Fruit fly (Drosophila melanogaster) whole organism, pupa: ENCODE data around the gene Pc.

Experiments
- CG10348 ChIP-seq: fragments of 200-800 bp; sonication (Bioruptor generic); IDR thresholded peaks from 2 replicates; pipeline ENCODE4 v1.3.6; 2022; ENCODE audit warnings: missing biosample characterization, missing genetic modification characterization
- CG12605 ChIP-seq: fragments of 200-800 bp; sonication (Bioruptor generic); IDR thresholded peaks from 2 replicates; pipeline ENCODE4 v1.3.6; 2022; ENCODE audit warnings: missing biosample characterization, missing genetic modification characterization
- CG13204 ChIP-seq: fragments of 200-800 bp; sonication (Bioruptor generic); optimal IDR thresholded peaks from 2 replicates; lab custom pipeline; 2018; ENCODE audit warnings: missing biosample characterization, mild to moderate bottlenecking, missing genetic modification characterization, moderate library complexity
- CG14655 ChIP-seq: fragments of 200-800 bp; sonication (Bioruptor generic); optimal IDR thresholded peaks from 3 replicates; lab custom pipeline; 2017; ENCODE audit warnings: mild to moderate bottlenecking, missing biosample characterization, missing genetic modification reagents, missing genetic modification characterization
- CG15710 ChIP-seq: fragments of 200-800 bp; sonication (Bioruptor generic); optimal IDR thresholded peaks from 2 replicates; lab custom pipeline; 2018; ENCODE audit warnings: missing biosample characterization, mild to moderate bottlenecking, missing genetic modification characterization, moderate library complexity
- CG17806 ChIP-seq: fragments of 200-800 bp; sonication (Bioruptor generic); optimal IDR thresholded peaks from 2 replicates; lab custom pipeline; 2018; ENCODE audit warnings: missing biosample characterization, mild to moderate bottlenecking, missing genetic modification characterization, moderate library complexity
- CG32121 ChIP-seq: fragments of 200-800 bp; sonication (Bioruptor generic); IDR thresholded peaks from 2 replicates; pipeline ENCODE4 v1.3.6; 2022; ENCODE audit warnings: missing biosample characterization, missing genetic modification characterization
- CG34367 ChIP-seq: fragments of 200-800 bp; sonication (Bioruptor generic); optimal IDR thresholded peaks from 2 replicates; lab custom pipeline; 2018; ENCODE audit warnings: missing biosample characterization, mild to moderate bottlenecking, missing genetic modification characterization
- CG4496 ChIP-seq: fragments of 200-800 bp; sonication (Bioruptor generic); IDR thresholded peaks from 3 replicates; pipeline ENCODE4 v1.3.6; 2022; ENCODE audit warnings: missing biosample characterization, missing genetic modification characterization
- CG8159 ChIP-seq: fragments of 200-800 bp; sonication (Bioruptor generic); optimal IDR thresholded peaks from 3 replicates; lab custom pipeline; 2018; ENCODE audit warnings: missing biosample characterization, mild to moderate bottlenecking, missing genetic modification characterization, moderate library complexity
- CG8301 ChIP-seq: fragments of 200-800 bp; sonication (Bioruptor generic); optimal IDR thresholded peaks from 2 replicates; lab custom pipeline; 2018; ENCODE audit warnings: missing biosample characterization, mild to moderate bottlenecking, missing genetic modification characterization
- CG9948 ChIP-seq: fragments of 200-800 bp; sonication (Bioruptor generic); optimal IDR thresholded peaks from 2 replicates; lab custom pipeline; 2018; ENCODE audit warnings: missing biosample characterization, mild to moderate bottlenecking, missing genetic modification characterization, moderate library complexity
- D1 ChIP-seq: fragments of 200-800 bp; sonication (Bioruptor generic); optimal IDR thresholded peaks from 2 replicates; lab custom pipeline; 2018; ENCODE audit warnings: missing biosample characterization, mild to moderate bottlenecking, missing genetic modification characterization, moderate library complexity
- EcR ChIP-seq: fragments of 200-800 bp; sonication (Bioruptor generic); optimal IDR thresholded peaks from 3 replicates; lab custom pipeline; 2019; ENCODE audit warnings: missing biosample characterization, missing genetic modification characterization, mild to moderate bottlenecking, moderate library complexity, missing genetic modification reagents
- Ets98B ChIP-seq: fragments of 200-800 bp; sonication (Bioruptor generic); IDR thresholded peaks from 2 replicates; pipeline ENCODE4 v1.3.6; 2022; ENCODE audit warnings: missing biosample characterization, missing genetic modification characterization
- Pif1A ChIP-seq: fragments of 200-800 bp; sonication (Bioruptor generic); optimal IDR thresholded peaks from 3 replicates; lab custom pipeline; 2016; ENCODE audit warnings: missing biosample characterization, missing genetic modification characterization
- Pif1B ChIP-seq: fragments of 200-800 bp; sonication (Bioruptor generic); optimal IDR thresholded peaks from 3 replicates; lab custom pipeline; 2016; ENCODE audit warnings: missing biosample characterization, missing genetic modification characterization
- Snoo ChIP-seq: fragments of 200-800 bp; sonication (Bioruptor generic); optimal IDR thresholded peaks from 3 replicates; lab custom pipeline; 2017; ENCODE audit warnings: missing biosample characterization, mild to moderate bottlenecking, missing genetic modification characterization, inconsistent platforms
- fd96Ca ChIP-seq: fragments of 200-800 bp; sonication (Bioruptor generic); IDR thresholded peaks from 3 replicates; pipeline ENCODE4 v1.3.6; 2022; ENCODE audit warnings: missing biosample characterization, missing genetic modification characterization
- gl ChIP-seq: fragments of 200-800 bp; sonication (Bioruptor generic); optimal IDR thresholded peaks from 2 replicates; lab custom pipeline; 2018; ENCODE audit warnings: missing biosample characterization, mild to moderate bottlenecking, missing genetic modification characterization
- rn ChIP-seq: fragments of 200-800 bp; sonication (Bioruptor generic); IDR thresholded peaks from 2 replicates; pipeline ENCODE4 v1.3.6; 2022; ENCODE audit warnings: missing biosample characterization, missing genetic modification characterization

Gene Pc

DNA sequence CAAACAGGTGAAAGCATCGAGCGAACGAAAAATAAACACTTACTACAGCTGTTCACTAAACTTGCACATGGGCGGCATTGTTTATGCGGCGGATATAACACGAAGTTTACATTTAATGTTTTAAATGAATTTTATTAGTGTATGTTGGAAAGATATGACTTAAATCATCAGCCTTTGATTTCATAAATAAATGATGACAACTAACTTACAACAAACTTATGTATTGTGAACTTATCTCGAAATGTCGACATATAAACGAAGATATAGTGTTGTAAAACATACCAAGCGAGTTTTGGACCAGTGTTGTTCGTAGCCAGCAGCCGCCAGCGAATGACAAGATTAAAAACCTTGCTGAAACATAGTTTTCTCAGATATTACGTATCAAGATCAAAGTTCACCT is 13.4 kb downstream of the Pc start, which contains the start of the genes CG11309 and CG7632:
Gene CG11309 (minus strand): TSS at position 259 of the 400 bp plus-strand sequence.
Gene CG7632 (plus strand): TSS at position 298 of the 400 bp plus-strand sequence.
- TF ChIP-seq fd96Ca (peak; percentile 97), CG8301 (tag; lab: Kevin White, UChicago) (peak; percentile 99), rn (GFP tag; lab: Robert Waterston, UW) (peak; percentile 96), Pif1A (GFP tag; lab: Kevin White, UChicago) (peak; percentile 100), Ets98B (GFP tag; lab: Robert Waterston, UW) (peak; percentile 99), CG17806 (peak; percentile 100), gl (tag; lab: Kevin White, UChicago) (peak; percentile 99), CG13204 (GFP tag; lab: Kevin White, UChicago) (peak; percentile 99), Snoo (peak; percentile 99), CG12605 (GFP tag; lab: Robert Waterston, UW) (peak; percentile 100), Pif1B (peak; percentile 99), D1 (peak; percentile 99), CG10348 (GFP tag; lab: Robert Waterston, UW) (peak; percentile 71; the same call in 1 of the 2 replicates), CG34367 (tag; lab: Kevin White, UChicago) (peak; percentile 100), CG15710 (tag; lab: Kevin White, UChicago) (peak; percentile 100), EcR (GFP tag; lab: Kevin White, UChicago) (peak; percentile 87), CG4496 (GFP tag; lab: Robert Waterston, UW) (peak; percentile 99), CG8159 (tag; lab: Kevin White, UChicago) (peak; percentile 100), CG14655 (peak; percentile 99), CG32121 (GFP tag; lab: Robert Waterston, UW) (peak; percentile 99), CG9948 (tag; lab: Kevin White, UChicago) (peak; percentile 99)

DNA sequence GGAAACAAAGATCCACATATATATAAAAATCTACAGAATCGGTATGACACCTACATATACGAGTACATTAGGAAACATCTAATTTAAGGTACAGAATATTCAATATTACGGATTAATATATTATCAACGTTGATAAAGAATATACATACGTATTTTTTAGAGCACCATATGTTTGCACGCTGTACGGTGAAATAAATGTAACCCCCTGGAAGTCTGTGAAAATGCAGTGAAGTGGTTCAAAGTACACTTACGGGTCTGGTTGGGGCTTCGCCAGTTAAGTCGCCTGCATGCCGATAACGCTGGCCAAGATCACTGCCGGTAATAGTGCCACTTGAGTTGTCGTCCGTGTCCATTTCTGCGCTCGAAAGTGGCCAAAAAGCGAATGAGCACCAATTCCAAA is 14.2 kb downstream of the Pc start:
- TF ChIP-seq CG15710 (tag; lab: Kevin White, UChicago) (no peak), gl (tag; lab: Kevin White, UChicago) (no peak), CG4496 (GFP tag; lab: Robert Waterston, UW) (no peak), Pif1B (no peak), Snoo (no peak)

DNA sequence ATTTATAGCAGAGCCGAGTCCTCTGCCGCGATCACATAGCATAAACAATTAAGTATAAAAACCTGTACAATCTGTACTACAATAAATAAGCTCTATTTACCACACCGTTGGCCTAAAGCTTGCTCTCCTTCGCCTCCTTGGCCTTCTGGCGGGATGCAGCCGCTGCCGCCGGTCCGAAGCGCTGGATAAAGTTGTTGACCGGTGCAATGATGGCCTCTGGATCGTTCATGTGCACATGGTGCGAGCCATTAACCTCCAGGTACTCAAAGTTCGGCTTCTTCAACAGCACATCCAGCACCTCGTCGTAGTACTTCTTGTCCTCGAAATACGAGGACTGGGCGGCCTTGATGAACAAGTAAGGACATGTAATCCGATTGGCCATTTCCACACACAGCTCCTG is 15.3 kb downstream of the Pc start:
- TF ChIP-seq Pif1A (GFP tag; lab: Kevin White, UChicago) (no peak), CG9948 (tag; lab: Kevin White, UChicago) (no peak), Pif1B (no peak), Snoo (no peak), rn (GFP tag; lab: Robert Waterston, UW) (no peak), CG12605 (GFP tag; lab: Robert Waterston, UW) (no peak), CG8159 (tag; lab: Kevin White, UChicago) (no peak), CG13204 (GFP tag; lab: Kevin White, UChicago) (peak; percentile 9), D1 (no peak), EcR (GFP tag; lab: Kevin White, UChicago) (peak; percentile 96), CG34367 (tag; lab: Kevin White, UChicago) (no peak), CG14655 (no peak), gl (tag; lab: Kevin White, UChicago) (no peak), CG15710 (tag; lab: Kevin White, UChicago) (no peak)

DNA sequence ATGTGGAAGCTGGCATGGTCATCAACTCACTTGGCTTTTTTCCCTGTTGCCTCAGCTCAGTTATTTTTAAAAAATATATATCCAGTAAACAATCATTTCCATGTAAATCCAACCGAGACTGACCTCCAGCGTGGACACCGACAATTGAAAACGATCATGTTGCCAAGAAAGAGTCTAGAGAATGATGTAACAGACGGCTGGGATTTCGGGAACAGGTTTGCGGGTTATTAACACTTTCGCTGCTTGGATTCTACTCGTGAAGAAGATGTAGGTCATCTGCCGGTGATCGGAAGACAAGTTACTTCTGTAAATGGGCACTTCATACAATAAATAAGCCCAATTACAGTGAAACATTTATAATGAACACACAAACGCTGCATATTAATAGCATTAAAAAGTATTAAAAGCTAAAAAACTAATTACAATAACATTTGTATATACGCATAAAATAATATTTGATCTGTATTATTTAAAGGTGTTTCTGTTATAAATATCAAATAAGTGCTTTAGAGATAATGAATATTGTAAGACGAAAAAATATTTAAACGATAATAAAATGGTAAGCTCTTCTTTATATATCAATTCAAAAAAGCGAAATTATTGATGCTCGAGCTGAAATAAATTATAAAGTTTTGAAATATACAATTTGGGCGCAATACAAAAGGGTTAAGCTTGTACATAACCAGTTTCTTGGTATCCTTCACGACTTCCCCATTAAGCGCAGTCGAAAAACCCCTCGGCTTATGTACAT is 15.9 kb downstream of the Pc start:
- TF ChIP-seq CG9948 (tag; lab: Kevin White, UChicago) (peak; percentile 8), EcR (GFP tag; lab: Kevin White, UChicago) (peak; percentile 91), CG15710 (tag; lab: Kevin White, UChicago) (peak; percentile 51), CG8159 (tag; lab: Kevin White, UChicago) (peak; percentile 67), CG17806 (no peak)

DNA sequence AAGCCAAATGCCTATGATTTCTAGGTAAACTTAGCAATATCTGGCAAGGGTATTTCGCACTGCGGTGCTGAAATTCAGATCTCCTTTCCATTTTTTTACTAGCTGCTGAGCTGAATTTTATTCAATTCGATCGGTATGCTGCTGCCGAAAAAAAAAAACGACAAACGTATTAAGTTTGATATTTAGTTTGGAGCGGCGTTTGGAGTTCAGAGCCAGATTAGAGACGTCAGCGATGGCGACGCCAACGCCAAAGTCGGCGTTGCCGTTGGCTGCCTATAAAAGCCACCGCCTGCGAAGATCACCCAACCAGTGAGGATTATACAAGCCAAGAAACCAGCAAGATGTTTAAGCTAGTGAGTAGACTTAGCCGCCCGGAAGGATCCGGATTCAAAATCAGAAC is 17.5 kb downstream of the Pc start, which contains the start of gene Cpr78Cc:
Gene Cpr78Cc (plus strand): TSS at position 301 of the 400 bp plus-strand sequence.
- TF ChIP-seq CG8301 (tag; lab: Kevin White, UChicago) (no peak), CG9948 (tag; lab: Kevin White, UChicago) (no peak), D1 (no peak), Pif1A (GFP tag; lab: Kevin White, UChicago) (no peak), CG14655 (no peak), CG17806 (no peak), Pif1B (no peak), Snoo (no peak), rn (GFP tag; lab: Robert Waterston, UW) (no peak), CG13204 (GFP tag; lab: Kevin White, UChicago) (no peak), CG12605 (GFP tag; lab: Robert Waterston, UW) (no peak), Ets98B (GFP tag; lab: Robert Waterston, UW) (no peak), EcR (GFP tag; lab: Kevin White, UChicago) (no peak), gl (tag; lab: Kevin White, UChicago) (no peak), CG15710 (tag; lab: Kevin White, UChicago) (no peak), CG4496 (GFP tag; lab: Robert Waterston, UW) (no peak), CG32121 (GFP tag; lab: Robert Waterston, UW) (no peak), CG34367 (tag; lab: Kevin White, UChicago) (no peak)

DNA sequence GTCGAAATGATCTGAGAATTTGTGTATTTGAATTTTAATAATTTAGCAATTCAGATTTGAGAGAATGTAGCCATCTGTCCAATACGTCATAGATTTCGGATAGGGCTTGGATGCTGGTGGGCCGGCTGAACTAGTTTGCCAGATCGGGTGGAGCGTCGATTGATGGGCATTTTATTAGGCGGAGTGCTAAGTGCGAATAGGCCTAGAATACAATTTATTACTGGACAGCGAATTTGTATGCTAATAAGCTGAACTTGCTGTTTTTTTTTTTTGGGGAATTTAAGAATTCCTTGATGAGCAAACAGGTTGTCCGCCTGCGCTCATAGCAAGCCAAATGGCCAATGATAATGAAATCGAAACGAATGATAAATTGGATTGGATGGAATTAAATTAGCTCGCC is 18.6 kb downstream of the Pc start:
- no peak for TF ChIP-seq fd96Ca
- no peak for TF ChIP-seq Ets98B (GFP tag; lab: Robert Waterston, UW)
- no peak for TF ChIP-seq CG15710 (tag; lab: Kevin White, UChicago)
- no peak for TF ChIP-seq D1
- TF ChIP-seq CG34367 (tag; lab: Kevin White, UChicago): no peak
- no peak for TF ChIP-seq CG14655
- TF ChIP-seq CG13204 (GFP tag; lab: Kevin White, UChicago): no peak
- TF ChIP-seq CG8301 (tag; lab: Kevin White, UChicago): no peak
- TF ChIP-seq CG17806: no peak
- TF ChIP-seq gl (tag; lab: Kevin White, UChicago): no peak
- TF ChIP-seq CG32121 (GFP tag; lab: Robert Waterston, UW): no peak
- TF ChIP-seq CG9948 (tag; lab: Kevin White, UChicago): no peak
- no peak for TF ChIP-seq Pif1B
- no peak for TF ChIP-seq rn (GFP tag; lab: Robert Waterston, UW)
- TF ChIP-seq CG4496 (GFP tag; lab: Robert Waterston, UW): no peak
- TF ChIP-seq Pif1A (GFP tag; lab: Kevin White, UChicago): no peak
- TF ChIP-seq CG8159 (tag; lab: Kevin White, UChicago): no peak
- no peak for TF ChIP-seq Snoo
